Fruit fly (Drosophila melanogaster) whole organism, embryonic: ENCODE data around the gene Cp190.

Experiments
- ATbp ChIP-seq: fragments of 200-800 bp; sonication (Bioruptor generic); optimal IDR thresholded peaks from 2 replicates; lab custom pipeline; 2017; ENCODE audit warnings: missing biosample characterization, mild to moderate bottlenecking, missing genetic modification characterization, missing genetic modification reagents
- Awh ChIP-seq: fragments of 200-800 bp; sonication (Bioruptor generic); IDR thresholded peaks from 2 replicates; pipeline ENCODE4, ENCODE4 v1.3.6; 2022; ENCODE audit warnings: missing biosample characterization, missing genetic modification characterization
- Bgb ChIP-seq: fragments of 200-800 bp; sonication (Bioruptor generic); IDR thresholded peaks from 2 replicates; pipeline ENCODE4 v1.3.6; 2022; ENCODE audit warnings: missing biosample characterization, missing genetic modification characterization; ENCODE audit not compliant: partially characterized antibody
- Bteb2 ChIP-seq: fragments of 200-800 bp; sonication (Bioruptor generic); optimal IDR thresholded peaks from 2 replicates; lab custom pipeline; 2016; ENCODE audit warnings: missing biosample characterization, missing genetic modification characterization
- CG10147 ChIP-seq: fragments of 200-800 bp; sonication (Bioruptor generic); optimal IDR thresholded peaks from 2 replicates; lab custom pipeline; 2019; ENCODE audit warnings: missing biosample characterization, mild to moderate bottlenecking, missing genetic modification characterization, moderate library complexity
- CG11695 ChIP-seq: fragments of 200-800 bp; sonication (Bioruptor generic); IDR thresholded peaks from 3 replicates; pipeline ENCODE4 v1.3.6; 2022; ENCODE audit warnings: missing biosample characterization, missing genetic modification characterization
- CG15479 ChIP-seq: fragments of 200-800 bp; sonication (Bioruptor generic); optimal IDR thresholded peaks from 3 replicates; lab custom pipeline; 2019; ENCODE audit warnings: missing biosample characterization, mild to moderate bottlenecking, missing genetic modification characterization, moderate library complexity
- CG1647 ChIP-seq: fragments of 200-800 bp; sonication (Bioruptor generic); optimal IDR thresholded peaks from 3 replicates; lab custom pipeline; 2016; ENCODE audit warnings: missing biosample characterization, missing genetic modification characterization
- CG17802 ChIP-seq: fragments of 200-800 bp; sonication (Bioruptor generic); optimal IDR thresholded peaks from 2 replicates; lab custom pipeline; 2018; ENCODE audit warnings: missing biosample characterization, mild to moderate bottlenecking, missing genetic modification characterization, moderate library complexity
- CG2202 ChIP-seq: fragments of 200-800 bp; sonication (Bioruptor generic); optimal IDR thresholded peaks from 2 replicates; lab custom pipeline; 2018; ENCODE audit warnings: missing biosample characterization, mild to moderate bottlenecking, missing genetic modification characterization
- CG2678 ChIP-seq: fragments of 200-800 bp; sonication (Bioruptor generic); optimal IDR thresholded peaks from 3 replicates; lab custom pipeline; 2019; ENCODE audit warnings: missing biosample characterization, mild to moderate bottlenecking, missing genetic modification characterization, moderate library complexity
- CG33213 ChIP-seq: fragments of 200-800 bp; sonication (Bioruptor generic); optimal IDR thresholded peaks from 3 replicates; lab custom pipeline; 2016; ENCODE audit warnings: missing biosample characterization, missing genetic modification characterization
- CG34224 ChIP-seq: fragments of 200-800 bp; sonication (Bioruptor generic); IDR thresholded peaks from 3 replicates; pipeline ENCODE4 v1.3.6; 2022; ENCODE audit warnings: missing biosample characterization, missing genetic modification characterization; ENCODE audit not compliant: partially characterized antibody
- CG43689 ChIP-seq: fragments of 200-800 bp; sonication (Bioruptor generic); IDR thresholded peaks from 2 replicates; pipeline ENCODE4 v1.3.6; 2022; ENCODE audit warnings: missing biosample characterization, missing genetic modification characterization
- CG6813 ChIP-seq: fragments of 200-800 bp; sonication (Bioruptor generic); optimal IDR thresholded peaks from 2 replicates; lab custom pipeline; 2017; ENCODE audit warnings: missing biosample characterization, missing genetic modification characterization, mild to moderate bottlenecking, moderate library complexity, missing genetic modification reagents
- CG6854 ChIP-seq: fragments of 200-800 bp; sonication (Bioruptor generic); optimal IDR thresholded peaks from 3 replicates; lab custom pipeline; 2017; ENCODE audit warnings: missing biosample characterization, mild to moderate bottlenecking, missing genetic modification characterization
- CG8281 ChIP-seq: fragments of 200-800 bp; sonication (Bioruptor generic); optimal IDR thresholded peaks from 2 replicates; lab custom pipeline; 2018; ENCODE audit warnings: missing biosample characterization, mild to moderate bottlenecking, missing genetic modification characterization, moderate library complexity
- CG8765 ChIP-seq: fragments of 200-800 bp; sonication (Bioruptor generic); IDR thresholded peaks from 2 replicates; pipeline ENCODE4 v1.3.6; 2022; ENCODE audit warnings: missing biosample characterization, missing genetic modification characterization
- CG8924 ChIP-seq: fragments of 200-800 bp; optimal IDR thresholded peaks from 3 replicates; lab custom pipeline; 2019; ENCODE audit warnings: missing biosample characterization, mild to moderate bottlenecking, missing genetic modification characterization, moderate library complexity
- CG9797 ChIP-seq: fragments of 200-800 bp; sonication (Bioruptor generic); optimal IDR thresholded peaks from 3 replicates; lab custom pipeline; 2018; ENCODE audit warnings: missing biosample characterization, mild to moderate bottlenecking, missing genetic modification characterization
- Doc3 ChIP-seq: fragments of 200-800 bp; sonication (Bioruptor generic); IDR thresholded peaks from 3 replicates; pipeline ENCODE4 v1.3.6; 2022; ENCODE audit warnings: missing biosample characterization, missing genetic modification characterization; ENCODE audit not compliant: partially characterized antibody
- Dref ChIP-seq: fragments of 200-800 bp; sonication (Bioruptor generic); IDR thresholded peaks from 2 replicates; pipeline ENCODE4 v1.3.6; 2022; ENCODE audit warnings: missing biosample characterization, missing genetic modification characterization
- E2f2 ChIP-seq: fragments of 200-800 bp; sonication (Bioruptor generic); IDR thresholded peaks from 2 replicates; pipeline ENCODE4 v1.3.6; 2022; ENCODE audit warnings: missing biosample characterization, missing genetic modification characterization
- Ets65A ChIP-seq: fragments of 200-800 bp; sonication (Bioruptor generic); peaks from one replicate; lab custom pipeline; 2016; ENCODE audit warnings: missing biosample characterization, missing genetic modification characterization
- Fer2 ChIP-seq: fragments of 200-800 bp; sonication (Bioruptor generic); optimal IDR thresholded peaks from 2 replicates; lab custom pipeline; 2018; ENCODE audit warnings: missing biosample characterization, mild to moderate bottlenecking, missing genetic modification characterization, moderate library complexity
- H15 ChIP-seq: fragments of 200-800 bp; sonication (Bioruptor generic); IDR thresholded peaks from 3 replicates; pipeline ENCODE4 v1.3.6; 2022; ENCODE audit warnings: missing biosample characterization, missing genetic modification characterization
- H2.0 ChIP-seq: fragments of 200-800 bp; sonication (Bioruptor generic); IDR thresholded peaks from 2 replicates; pipeline ENCODE4 v1.3.6; 2022; ENCODE audit warnings: missing biosample characterization, missing genetic modification characterization
- Hand ChIP-seq: fragments of 200-800 bp; sonication (Bioruptor generic); optimal IDR thresholded peaks from 2 replicates; lab custom pipeline; 2017; ENCODE audit warnings: mild to moderate bottlenecking, missing biosample characterization, missing genetic modification reagents, missing genetic modification characterization
- Hr78 ChIP-seq, 2 experiments: fragments of 200-800 bp in 1 of 2; fragments of >200 bp in 1 of 2; sonication (Bioruptor generic) in 1 of 2; optimal IDR thresholded peaks; 2 replicates each; lab custom pipeline; 2017 to 2019; ENCODE audit warnings: missing biosample characterization in 2 of 2, missing genetic modification characterization in 2 of 2, mild to moderate bottlenecking in 1 of 2, moderate library complexity in 1 of 2
- MESR4 ChIP-seq: fragments of 200-800 bp; sonication (Bioruptor generic); optimal IDR thresholded peaks from 2 replicates; lab custom pipeline; 2018; ENCODE audit warnings: missing biosample characterization, mild to moderate bottlenecking, missing genetic modification characterization, moderate library complexity
- NC2α ChIP-seq: fragments of 200-800 bp; sonication (Bioruptor generic); optimal IDR thresholded peaks from 2 replicates; lab custom pipeline; 2016; ENCODE audit warnings: missing biosample characterization, missing genetic modification characterization
- Nf-YC ChIP-seq: fragments of 200-800 bp; optimal IDR thresholded peaks from 3 replicates; lab custom pipeline; 2019; ENCODE audit warnings: missing biosample characterization, mild to moderate bottlenecking, missing genetic modification characterization, moderate library complexity
- Scr ChIP-seq: fragments of 200-800 bp; sonication (Bioruptor generic); IDR thresholded peaks from 2 replicates; pipeline ENCODE4 v1.3.6; 2022; ENCODE audit warnings: missing biosample characterization, missing genetic modification characterization; ENCODE audit not compliant: partially characterized antibody
- Xbp1 ChIP-seq: fragments of 200-800 bp; sonication (Bioruptor generic); optimal IDR thresholded peaks from 3 replicates; lab custom pipeline; 2016; ENCODE audit warnings: missing biosample characterization, mild to moderate bottlenecking, missing genetic modification characterization
- caup ChIP-seq: fragments of 200-800 bp; sonication (Bioruptor generic); optimal IDR thresholded peaks from 3 replicates; lab custom pipeline; 2017; ENCODE audit warnings: missing biosample characterization, mild to moderate bottlenecking, missing genetic modification characterization, moderate library complexity; ENCODE audit not compliant: severe bottlenecking
- chinmo ChIP-seq: fragments of 200-800 bp; sonication (Bioruptor generic); IDR thresholded peaks from 4 replicates; pipeline ENCODE4 v1.3.6; 2022; ENCODE audit warnings: missing biosample characterization, missing genetic modification characterization; ENCODE audit not compliant: partially characterized antibody
- fd3F ChIP-seq: fragments of 200-800 bp; sonication (Bioruptor generic); optimal IDR thresholded peaks from 2 replicates; lab custom pipeline; 2018; ENCODE audit warnings: missing biosample characterization, mild to moderate bottlenecking, missing genetic modification characterization, moderate library complexity
- insv ChIP-seq, 2 experiments: fragments of 200-800 bp; sonication (Bioruptor generic); optimal IDR thresholded peaks; 3 replicates each; lab custom pipeline; 2016 to 2018; ENCODE audit warnings: missing biosample characterization in 2 of 2, missing genetic modification characterization in 2 of 2
- knrl ChIP-seq: fragments of 200-800 bp; sonication (Bioruptor generic); IDR thresholded peaks from 3 replicates; pipeline ENCODE4 v1.3.6; 2022; ENCODE audit warnings: missing biosample characterization, missing genetic modification characterization; ENCODE audit not compliant: partially characterized antibody
- lbe ChIP-seq: fragments of 200-800 bp; sonication (Bioruptor generic); optimal IDR thresholded peaks from 2 replicates; lab custom pipeline; 2016; ENCODE audit warnings: missing biosample characterization, mild to moderate bottlenecking, missing genetic modification characterization
- nom ChIP-seq: fragments of 200-800 bp; sonication (Bioruptor generic); optimal IDR thresholded peaks from 2 replicates; lab custom pipeline; 2017; ENCODE audit warnings: missing biosample characterization, missing genetic modification characterization, mild to moderate bottlenecking, moderate library complexity, missing genetic modification reagents
- ro ChIP-seq: fragments of 200-800 bp; sonication (Bioruptor generic); IDR thresholded peaks from 2 replicates; pipeline ENCODE4 v1.3.6; 2022; ENCODE audit warnings: missing biosample characterization, missing genetic modification characterization
- sima ChIP-seq: fragments of 200-800 bp; sonication (Bioruptor generic); optimal IDR thresholded peaks from 2 replicates; lab custom pipeline; 2016; ENCODE audit warnings: missing biosample characterization, missing genetic modification characterization
- sr ChIP-seq: fragments of 200-800 bp; sonication (Bioruptor generic); IDR thresholded peaks from 3 replicates; pipeline ENCODE4 v1.3.6; 2022; ENCODE audit warnings: missing biosample characterization, missing genetic modification characterization
- ssp ChIP-seq: fragments of 200-800 bp; sonication (Bioruptor generic); IDR thresholded peaks from 2 replicates; pipeline ENCODE4 v1.3.6; 2022; ENCODE audit warnings: missing biosample characterization, missing genetic modification characterization
- unc-4 ChIP-seq: fragments of 200-800 bp; sonication (Bioruptor generic); IDR thresholded peaks from 2 replicates; pipeline ENCODE4 v1.3.6; 2022; ENCODE audit warnings: missing biosample characterization, missing genetic modification characterization; ENCODE audit not compliant: partially characterized antibody
- vnd ChIP-seq: fragments of 200-800 bp; sonication (Bioruptor generic); IDR thresholded peaks from 3 replicates; pipeline ENCODE4 v1.3.6; 2022; ENCODE audit warnings: missing biosample characterization, missing genetic modification characterization; ENCODE audit not compliant: partially characterized antibody
- vvl ChIP-seq: fragments of 200-800 bp; sonication (Bioruptor generic); IDR thresholded peaks from 2 replicates; pipeline ENCODE4 v1.3.6; 2022; ENCODE audit warnings: missing biosample characterization, missing genetic modification characterization

The Cp190 gene

DNA sequence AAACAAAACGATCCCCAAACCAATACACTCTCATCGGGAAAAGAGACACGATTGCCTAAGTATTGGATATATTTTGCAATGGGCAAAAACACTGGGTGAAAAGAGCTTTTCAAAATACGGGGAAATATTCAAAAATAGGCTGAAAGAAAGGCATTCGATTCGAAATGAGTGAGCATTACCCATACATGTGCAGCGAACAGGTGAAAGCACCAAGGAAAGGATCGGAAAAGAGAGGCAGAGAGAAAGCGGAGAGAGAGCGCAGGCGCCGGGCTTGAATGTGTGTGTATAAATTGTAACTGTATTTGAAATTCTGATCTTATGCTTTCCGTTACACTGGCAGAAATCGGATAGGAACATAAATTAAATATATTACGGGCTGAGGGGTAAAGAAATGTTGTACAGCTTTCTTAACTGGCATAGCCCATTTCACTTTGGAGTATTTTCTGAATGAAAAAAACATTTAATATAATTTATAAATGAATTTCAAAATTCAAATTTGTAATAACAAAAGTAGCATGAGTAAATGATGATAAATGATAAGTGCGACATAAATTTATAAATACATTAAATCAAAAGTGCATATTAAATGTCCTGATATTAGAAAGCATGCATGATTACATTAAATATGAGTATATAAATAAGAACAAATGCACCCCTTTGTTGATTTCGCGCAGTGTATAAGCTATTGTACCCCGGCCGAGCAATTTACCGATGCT, 5.7 kb upstream of the Cp190 start (continued):
- no peak for TF ChIP-seq Scr (GFP tag; lab: Robert Waterston, UW)
- no peak for TF ChIP-seq Fer2
- 0 out of 3 replicates have a peak, but pooled peaks have one; percentile 44 for TF ChIP-seq H15 (GFP tag; lab: Robert Waterston, UW)
- no peak for TF ChIP-seq Bgb (GFP tag; lab: Robert Waterston, UW)
- peak; percentile 36 for TF ChIP-seq fd3F (GFP tag; lab: Kevin White, UChicago)
- peak; percentile 25 for TF ChIP-seq CG6854 (GFP tag; lab: Kevin White, UChicago)
- TF ChIP-seq vnd (GFP tag; lab: Robert Waterston, UW), result no peak
- TF ChIP-seq Hr78 (GFP tag; optimal IDR thresholded peaks at IDR 0.05; lab: Kevin White, UChicago), result peak in 1 of 2 experiments; percentile 64
- peak; percentile 72 for TF ChIP-seq Xbp1 (GFP tag; lab: Kevin White, UChicago)
- peak; percentile 33 for TF ChIP-seq CG6813 (GFP tag; lab: Kevin White, UChicago)
- peak; percentile 54 for TF ChIP-seq ATbp (GFP tag; lab: Kevin White, UChicago)
- TF ChIP-seq CG9797, result no peak
- no peak for TF ChIP-seq ro
- TF ChIP-seq NC2α, result no peak
- no peak for TF ChIP-seq unc-4 (GFP tag; lab: Robert Waterston, UW)
- no peak for TF ChIP-seq Hand
- no peak for TF ChIP-seq MESR4 (GFP tag; lab: Kevin White, UChicago)
- TF ChIP-seq CG43689 (GFP tag; lab: Robert Waterston, UW), result no peak
- TF ChIP-seq caup (GFP tag; lab: Kevin White, UChicago), result peak; percentile 44
- TF ChIP-seq vvl, result no peak
- no peak for TF ChIP-seq Awh (GFP tag; lab: Robert Waterston, UW)
- peak; percentile 63 for TF ChIP-seq Nf-YC (tag; lab: Kevin White, UChicago)
- TF ChIP-seq knrl (GFP tag; lab: Robert Waterston, UW), result no peak
- TF ChIP-seq CG1647 (GFP tag; lab: Kevin White, UChicago), result no peak
- peak; percentile 87 for TF ChIP-seq CG2678 (tag; lab: Kevin White, UChicago)
- no peak for TF ChIP-seq CG8765 (GFP tag; lab: Robert Waterston, UW)
- TF ChIP-seq sr (GFP tag; lab: Robert Waterston, UW), result no peak
- TF ChIP-seq chinmo (GFP tag; lab: Robert Waterston, UW), result no peak
- TF ChIP-seq insv (GFP tag; optimal IDR thresholded peaks at IDR 0.05; lab: Kevin White, UChicago), result no peak
- peak; percentile 29 for TF ChIP-seq Bteb2
- no peak for TF ChIP-seq Dref
- TF ChIP-seq CG10147, result peak; percentile 63
- peak; percentile 38; the same call in 1 of the 2 replicates for TF ChIP-seq E2f2
- TF ChIP-seq nom (GFP tag; lab: Kevin White, UChicago), result no peak
- TF ChIP-seq H2.0 (GFP tag; lab: Robert Waterston, UW), result 0 out of 2 replicates have a peak, but pooled peaks have one; percentile 29
- TF ChIP-seq Ets65A (GFP tag; lab: Kevin White, UChicago), result peak; percentile 73
- peak; percentile 7 for TF ChIP-seq CG17802
- TF ChIP-seq CG15479 (GFP tag; lab: Kevin White, UChicago), result no peak
- peak; percentile 67 for TF ChIP-seq CG2202
- TF ChIP-seq CG11695 (GFP tag; lab: Robert Waterston, UW), result 0 out of 3 replicates have a peak, but pooled peaks have one; percentile 28
- TF ChIP-seq CG34224, result no peak
- no peak for TF ChIP-seq CG33213
- peak; percentile 39; the same call in 1 of the 2 replicates for TF ChIP-seq ssp (GFP tag; lab: Robert Waterston, UW)
- no peak for TF ChIP-seq Doc3 (GFP tag; lab: Robert Waterston, UW)
- TF ChIP-seq CG8281 (tag; lab: Kevin White, UChicago), result peak; percentile 40
- TF ChIP-seq sima, result no peak
- peak; percentile 42 for TF ChIP-seq lbe (GFP tag; lab: Kevin White, UChicago)
- peak; percentile 83 for TF ChIP-seq CG8924 (tag; lab: Kevin White, UChicago)
